Worm (Caenorhabditis elegans) whole organism, L4 larva: ENCODE measurements around the gene nhr-12.

Experiments
- T26A8.4 ChIP-seq: fragments of 200-800 bp; sonication (Bioruptor generic); IDR thresholded peaks from 2 replicates; pipeline ENCODE4 v1.3.6; 2022; ENCODE audit warnings: missing genetic modification characterization, missing compliant biosample characterization
- Y48G9A.11 ChIP-seq: fragments of 200-800 bp; sonication (Bioruptor generic); IDR thresholded peaks from 2 replicates; pipeline ENCODE4 v1.3.6; 2022; ENCODE audit warnings: missing genetic modification reagents, missing genetic modification characterization, missing compliant biosample characterization
- ZK337.2 ChIP-seq: fragments of 200-800 bp; sonication (Bioruptor generic); IDR thresholded peaks from 2 replicates; pipeline ENCODE4 v1.3.6; 2022; ENCODE audit warnings: missing genetic modification reagents, missing genetic modification characterization, missing compliant biosample characterization
- ZK546.5 ChIP-seq, 2 experiments: sonication (generic microtip); optimal IDR thresholded peaks; 2 replicates each; lab custom pipeline; 2017; ENCODE audit warnings: missing biosample characterization in 2 of 2, missing genetic modification characterization in 2 of 2
- aha-1 ChIP-seq: fragments of 150-350 bp; peaks from one replicate; lab custom pipeline; 2014; ENCODE audit warnings: missing biosample characterization, missing genetic modification characterization
- aly-2 ChIP-seq: sonication (generic microtip); optimal IDR thresholded peaks from 2 replicates; lab custom pipeline; 2018; ENCODE audit warnings: missing biosample characterization, missing genetic modification characterization
- arid-1 ChIP-seq: fragments of 200-800 bp; sonication (Bioruptor generic); conservative IDR thresholded peaks from 2 replicates; pipeline ENCODE4 v1.3.6; 2022; ENCODE audit warnings: missing genetic modification reagents, missing genetic modification characterization, missing compliant biosample characterization
- ceh-20 ChIP-seq: fragments of 200-800 bp; sonication (Bioruptor generic); IDR thresholded peaks from 2 replicates; pipeline ENCODE4 v1.3.6; 2022; ENCODE audit warnings: missing genetic modification reagents, missing genetic modification characterization, missing compliant biosample characterization
- ceh-28 ChIP-seq: fragments of 150-350 bp; optimal IDR thresholded peaks from 2 replicates; lab custom pipeline; 2014; ENCODE audit warnings: missing biosample characterization, missing genetic modification reagents, missing genetic modification characterization
- ceh-82 ChIP-seq: sonication (generic microtip); optimal IDR thresholded peaks from 2 replicates; lab custom pipeline; 2017; ENCODE audit warnings: missing biosample characterization, missing genetic modification characterization
- cey-2 ChIP-seq: sonication (generic microtip); optimal IDR thresholded peaks from 3 replicates; lab custom pipeline; 2017; ENCODE audit warnings: missing genetic modification characterization, mild to moderate bottlenecking, missing compliant biosample characterization, antibody characterized with exemption, borderline replicate concordance; ENCODE audit not compliant: insufficient read depth
- ctbp-1 ChIP-seq: fragments of 200-800 bp; sonication (Bioruptor generic); IDR thresholded peaks from 2 replicates; pipeline ENCODE4 v1.3.6; 2022; ENCODE audit warnings: missing genetic modification reagents, missing genetic modification characterization, missing compliant biosample characterization
- daf-16 ChIP-seq, 3 experiments: sonication (generic microtip); optimal IDR thresholded peaks; 2 replicates each; lab custom pipeline; 2016 to 2017; ENCODE audit warnings: missing genetic modification characterization in 3 of 3, missing genetic modification reagents in 3 of 3, mild to moderate bottlenecking in 2 of 3, missing compliant biosample characterization in 2 of 3, missing biosample characterization in 1 of 3, moderate library complexity in 1 of 3
- daf-19 ChIP-seq: fragments of 200-800 bp; sonication (Bioruptor generic); conservative IDR thresholded peaks from 2 replicates; pipeline ENCODE4 v1.3.6; 2022; ENCODE audit warnings: missing genetic modification characterization, missing compliant biosample characterization
- dmd-6 ChIP-seq: fragments of 200-800 bp; sonication (Bioruptor generic); IDR thresholded peaks from 2 replicates; pipeline ENCODE4 v1.3.6; 2022; ENCODE audit warnings: missing genetic modification reagents, missing genetic modification characterization, missing compliant biosample characterization
- dmd-9 ChIP-seq: fragments of 200-800 bp; sonication (Bioruptor generic); IDR thresholded peaks from 2 replicates; pipeline ENCODE4 v1.3.6; 2022; ENCODE audit warnings: missing genetic modification reagents, missing genetic modification characterization, missing compliant biosample characterization
- dpl-1 ChIP-seq: fragments of 150-350 bp; optimal IDR thresholded peaks from 2 replicates; lab custom pipeline; 2014; ENCODE audit warnings: missing biosample characterization, missing genetic modification reagents, missing genetic modification characterization
- egl-27 ChIP-seq: sonication (generic microtip); optimal IDR thresholded peaks from 3 replicates; lab custom pipeline; 2017; ENCODE audit warnings: missing biosample characterization, missing genetic modification reagents, missing genetic modification characterization
- fkh-10 ChIP-seq: fragments of 150-350 bp; optimal IDR thresholded peaks from 2 replicates; lab custom pipeline; 2014; ENCODE audit warnings: missing biosample characterization, missing genetic modification reagents, missing genetic modification characterization
- gei-8 ChIP-seq: fragments of 200-800 bp; sonication (Bioruptor generic); optimal IDR thresholded peaks from 2 replicates; lab custom pipeline; 2018; ENCODE audit warnings: mild to moderate bottlenecking, missing genetic modification characterization, missing compliant biosample characterization
- hif-1 ChIP-seq, 2 experiments: sonication (generic microtip); optimal IDR thresholded peaks; 2 replicates each; lab custom pipeline; 2016 to 2017; ENCODE audit warnings: missing compliant biosample characterization in 2 of 2, missing genetic modification characterization in 2 of 2, missing genetic modification reagents in 2 of 2, missing genotype in 2 of 2, mild to moderate bottlenecking in 1 of 2
- hlh-30 ChIP-seq: sonication (generic microtip); optimal IDR thresholded peaks from 2 replicates; lab custom pipeline; 2017; ENCODE audit warnings: antibody characterized with exemption, mild to moderate bottlenecking, missing genetic modification characterization, missing compliant biosample characterization; ENCODE audit not compliant: insufficient read depth
- jun-1 ChIP-seq: fragments of 150-350 bp; optimal IDR thresholded peaks from 2 replicates; lab custom pipeline; 2014; ENCODE audit warnings: missing biosample characterization, missing genetic modification reagents, missing genetic modification characterization
- lin-13 ChIP-seq: fragments of 150-350 bp; optimal IDR thresholded peaks from 2 replicates; lab custom pipeline; 2014; ENCODE audit warnings: missing biosample characterization, missing genetic modification reagents, missing genetic modification characterization
- lin-38 ChIP-seq: fragments of 200-800 bp; sonication (Bioruptor generic); IDR thresholded peaks from 2 replicates; pipeline ENCODE4 v1.3.6; 2022; ENCODE audit warnings: missing genetic modification reagents, missing genetic modification characterization, missing compliant biosample characterization
- lsy-2 ChIP-seq, 2 experiments: fragments of 150-350 bp in 1 of 2; sonication (generic microtip) in 1 of 2; optimal IDR thresholded peaks; 2 replicates each; lab custom pipeline; 2014 to 2017; ENCODE audit warnings: missing biosample characterization in 2 of 2, missing genetic modification characterization in 2 of 2
- madf-9 ChIP-seq: fragments of 200-800 bp; sonication (Bioruptor generic); conservative IDR thresholded peaks from 2 replicates; pipeline ENCODE4 v1.3.6; 2022; ENCODE audit warnings: missing genetic modification reagents, missing genetic modification characterization, missing compliant biosample characterization
- mdl-1 ChIP-seq, 2 experiments: fragments of 150-350 bp in 1 of 2; sonication (generic microtip) in 1 of 2; optimal IDR thresholded peaks; 2 replicates each; lab custom pipeline; 2014 to 2017; ENCODE audit warnings: missing biosample characterization in 2 of 2, missing genetic modification characterization in 2 of 2
- mxl-3 ChIP-seq: fragments of 200-800 bp; sonication (Bioruptor generic); optimal IDR thresholded peaks from 2 replicates; lab custom pipeline; 2018; ENCODE audit warnings: mild to moderate bottlenecking, missing genetic modification characterization, missing compliant biosample characterization
- nhr-102 ChIP-seq: sonication (generic microtip); optimal IDR thresholded peaks from 2 replicates; lab custom pipeline; 2016; ENCODE audit warnings: mild to moderate bottlenecking, missing genetic modification characterization, moderate library complexity, missing compliant biosample characterization
- nhr-11 ChIP-seq: fragments of 150-350 bp; optimal IDR thresholded peaks from 2 replicates; lab custom pipeline; 2014; ENCODE audit warnings: missing biosample characterization, missing genetic modification characterization
- nhr-28 ChIP-seq: fragments of 150-350 bp; optimal IDR thresholded peaks from 2 replicates; lab custom pipeline; 2014; ENCODE audit warnings: missing biosample characterization, missing genetic modification characterization
- nhr-41 ChIP-seq: fragments of 200-800 bp; sonication (Bioruptor generic); IDR thresholded peaks from 2 replicates; pipeline ENCODE4 v1.3.6; 2022; ENCODE audit warnings: missing genetic modification reagents, missing genetic modification characterization, missing compliant biosample characterization
- nhr-48 ChIP-seq: sonication (generic microtip); optimal IDR thresholded peaks from 2 replicates; lab custom pipeline; 2016; ENCODE audit warnings: mild to moderate bottlenecking, missing genetic modification characterization, missing compliant biosample characterization
- nhr-6 ChIP-seq: fragments of 150-350 bp; optimal IDR thresholded peaks from 2 replicates; lab custom pipeline; 2014; ENCODE audit warnings: missing biosample characterization, missing genetic modification characterization
- nhr-76 ChIP-seq: fragments of 150-350 bp; optimal IDR thresholded peaks from 2 replicates; lab custom pipeline; 2014; ENCODE audit warnings: missing biosample characterization, missing genetic modification characterization
- nhr-77 ChIP-seq: fragments of 150-350 bp; optimal IDR thresholded peaks from 2 replicates; lab custom pipeline; 2014; ENCODE audit warnings: missing biosample characterization, missing genetic modification characterization
- pha-4 ChIP-seq, 2 experiments: fragments of 150-350 bp in 1 of 2; fragments of 200-800 bp in 1 of 2; sonication (Bioruptor generic) in 1 of 2; IDR thresholded peaks in 1 of 2; optimal IDR thresholded peaks in 1 of 2; 2 replicates each; pipeline versions ENCODE4 v1.3.6 to Lab custom; 2014 to 2022; ENCODE audit warnings: missing genetic modification characterization in 2 of 2, missing genetic modification reagents in 2 of 2, missing biosample characterization in 1 of 2, missing compliant biosample characterization in 1 of 2
- saeg-2 ChIP-seq: fragments of 200-800 bp; sonication (Bioruptor generic); IDR thresholded peaks from 2 replicates; pipeline ENCODE4 v1.3.6; 2022; ENCODE audit warnings: missing genetic modification reagents, missing genetic modification characterization, missing compliant biosample characterization
- sdz-12 ChIP-seq: fragments of 200-800 bp; sonication (Bioruptor generic); optimal IDR thresholded peaks from 2 replicates; lab custom pipeline; 2018; ENCODE audit warnings: mild to moderate bottlenecking, missing genetic modification characterization, missing compliant biosample characterization
- snpc-1.2 ChIP-seq: fragments of 200-800 bp; sonication (Bioruptor generic); IDR thresholded peaks from 2 replicates; pipeline ENCODE4 v1.3.6; 2022; ENCODE audit warnings: missing genetic modification reagents, missing genetic modification characterization, missing compliant biosample characterization
- tra-1 ChIP-seq: fragments of 200-800 bp; sonication (Bioruptor generic); IDR thresholded peaks from 2 replicates; pipeline ENCODE4 v1.3.6; 2022; ENCODE audit warnings: missing genetic modification reagents, missing genetic modification characterization, missing compliant biosample characterization
- unc-130 ChIP-seq: sonication (generic microtip); optimal IDR thresholded peaks from 2 replicates; lab custom pipeline; 2016; ENCODE audit warnings: missing genetic modification reagents, missing genetic modification characterization, missing compliant biosample characterization
- unc-39 ChIP-seq: sonication (generic microtip); optimal IDR thresholded peaks from 2 replicates; lab custom pipeline; 2017; ENCODE audit warnings: missing biosample characterization, missing genetic modification characterization
- unc-62 ChIP-seq, 3 experiments: fragments of 150-350 bp in 1 of 3; sonication (generic microtip); optimal IDR thresholded peaks in 2 of 3; peaks in 1 of 3; 1 replicate in 1 of 3; 2 replicates in 2 of 3; lab custom pipeline; 2014 to 2017; ENCODE audit warnings: missing biosample characterization in 3 of 3, missing genetic modification characterization in 3 of 3, missing genetic modification reagents in 3 of 3, missing genotype in 1 of 3

Gene nhr-12

ce11 chrV:10042254-10042653 is 41.6 kb downstream of the nhr-12 start (continued):
- TF ChIP-seq ZK337.2 (GFP tag; lab: Robert Waterston, UW) (no peak), daf-19 (GFP tag; lab: Robert Waterston, UW) (no peak), mdl-1 (tag; optimal IDR thresholded peaks at IDR 0.05; lab: Kevin White, UChicago) (peak; percentile 45 to 65), hif-1 (tag; optimal IDR thresholded peaks at IDR 0.05; lab: Kevin White, UChicago) (peak in 1 of 2 experiments; percentile 47), dpl-1 (GFP tag; lab: Kevin White, UChicago) (peak; percentile 49), mxl-3 (GFP tag; lab: Kevin White, UChicago) (peak; percentile 57), tra-1 (GFP tag; lab: Robert Waterston, UW) (no peak), hlh-30 (tag; lab: Kevin White, UChicago) (peak; percentile 76), T26A8.4 (GFP tag; lab: Robert Waterston, UW) (peak; percentile 38; the same call in 1 of the 2 replicates), nhr-11 (tag; lab: Kevin White, UChicago) (peak; percentile 46), nhr-77 (tag; lab: Kevin White, UChicago) (no peak), cey-2 (no peak), ceh-82 (tag; lab: Kevin White, UChicago) (no peak), nhr-102 (tag; lab: Kevin White, UChicago) (peak; percentile 6), lin-13 (no peak), nhr-28 (tag; lab: Kevin White, UChicago) (peak; percentile 49), dmd-6 (GFP tag; lab: Robert Waterston, UW) (peak; percentile 61), ceh-28 (tag; lab: Kevin White, UChicago) (peak; percentile 33), madf-9 (GFP tag; lab: Robert Waterston, UW) (no peak), saeg-2 (GFP tag; lab: Robert Waterston, UW) (no peak), nhr-41 (no peak), daf-16 (GFP tag; optimal IDR thresholded peaks at IDR 0.05; lab: Kevin White, UChicago) (no peak), daf-16 (tag; optimal IDR thresholded peaks at IDR 0.05; lab: Kevin White, UChicago) (peak; percentile 61)

- TF ChIP-seq nhr-48 (no peak), Y48G9A.11 (no peak), daf-16 (GFP tag; optimal IDR thresholded peaks at IDR 0.05; lab: Kevin White, UChicago) (no peak), daf-16 (tag; optimal IDR thresholded peaks at IDR 0.05; lab: Kevin White, UChicago) (no peak), sdz-12 (GFP tag; lab: Kevin White, UChicago) (no peak), dmd-9 (GFP tag; lab: Robert Waterston, UW) (no peak), nhr-6 (no peak), fkh-10 (GFP tag; lab: Kevin White, UChicago) (peak; percentile 44), egl-27 (tag; lab: Kevin White, UChicago) (no peak), unc-62 (GFP tag; optimal IDR thresholded peaks at IDR 0.05 in 1 of 2; lab: Kevin White, UChicago) (no peak), unc-62 (tag; optimal IDR thresholded peaks at IDR 0.05; lab: Kevin White, UChicago) (no peak), ceh-20 (GFP tag; lab: Robert Waterston, UW) (peak; percentile 53; the same call in 1 of the 2 replicates), nhr-11 (tag; lab: Kevin White, UChicago) (no peak), cey-2 (no peak), snpc-1.2 (GFP tag; lab: Robert Waterston, UW) (no peak), ceh-28 (tag; lab: Kevin White, UChicago) (no peak), tra-1 (GFP tag; lab: Robert Waterston, UW) (peak; percentile 23; the same call in 1 of the 2 replicates), ctbp-1 (GFP tag; lab: Robert Waterston, UW) (0 out of 2 replicates have a peak, but pooled peaks have one; percentile 24), aha-1 (tag; lab: Kevin White, UChicago) (no peak), gei-8 (GFP tag; lab: Kevin White, UChicago) (no peak), mxl-3 (GFP tag; lab: Kevin White, UChicago) (peak; percentile 17), pha-4 (GFP tag; IDR thresholded peaks at IDR 0.05; lab: Robert Waterston, UW) (no peak), pha-4 (tag; optimal IDR thresholded peaks at IDR 0.05; lab: Kevin White, UChicago) (no peak), lsy-2 (tag; optimal IDR thresholded peaks at IDR 0.05; lab: Kevin White, UChicago) (peak; percentile 11 to 72), ZK337.2 (GFP tag; lab: Robert Waterston, UW) (no peak), daf-19 (GFP tag; lab: Robert Waterston, UW) (no peak), unc-39 (no peak), arid-1 (0 out of 2 replicates have a peak, but pooled peaks have one; percentile 6), ZK546.5 (tag; optimal IDR thresholded peaks at IDR 0.05; lab: Kevin White, UChicago) (no peak), lin-38 (GFP tag; lab: Robert Waterston, UW) (no peak), unc-130 (GFP tag; lab: Kevin White, UChicago) (no peak), mdl-1 (tag; optimal IDR thresholded peaks at IDR 0.05; lab: Kevin White, UChicago) (no peak), aly-2 (tag; lab: Kevin White, UChicago) (no peak), nhr-28 (tag; lab: Kevin White, UChicago) (peak; percentile 38), nhr-76 (tag; lab: Kevin White, UChicago) (no peak), jun-1 (tag; lab: Kevin White, UChicago) (no peak), ceh-82 (tag; lab: Kevin White, UChicago) (no peak)
These were observed 42.4 kb downstream of the nhr-12 start for ce11 chrV:10041484-10041883.
